Worm (Caenorhabditis elegans) whole organism, L4/young adult: Measurements from ENCODE around the gene tag-180.

Experiments
- dao-5 ChIP-seq: sonication (generic microtip); optimal IDR thresholded peaks from 2 replicates; lab custom pipeline; 2016; ENCODE audit warnings: missing genotype, missing genetic modification characterization, moderate library complexity, missing compliant biosample characterization
- him-1 ChIP-seq: sonication (generic microtip); optimal IDR thresholded peaks from 2 replicates; lab custom pipeline; 2016; ENCODE audit warnings: missing genotype, missing genetic modification reagents, missing genetic modification characterization, missing compliant biosample characterization

- no peak for TF ChIP-seq him-1 (tag; lab: Kevin White, UChicago)
- TF ChIP-seq dao-5 (tag; lab: Kevin White, UChicago): no peak
Observed at ce11 chrII:11333846-11334638, 4.8 kb upstream of the tag-180 start.
